Fruit fly (Drosophila melanogaster): ENCODE measurements around the gene XNP.
A peak's percentile ranks its signal among the peaks of the same experiment; 100 is the strongest.

The XNP gene

dm6 chr3R:25451832-25452231 lies 30.8 kb downstream of the XNP start (continued):
- no peak for TF ChIP-seq Drgx (GFP tag; IDR thresholded peaks at IDR 0.05)
- TF ChIP-seq CG7928 (GFP tag; optimal IDR thresholded peaks at IDR 0.05): no peak
- no peak for TF ChIP-seq CG7271 (tag; optimal IDR thresholded peaks at IDR 0.05)
- TF ChIP-seq Hmr (GFP tag; optimal IDR thresholded peaks at IDR 0.05): peak; percentile 46
- TF ChIP-seq jigr1 (GFP tag; IDR thresholded peaks at IDR 0.05): no peak
- no peak for TF ChIP-seq Bdp1 (GFP tag; optimal IDR thresholded peaks at IDR 0.05)
- TF ChIP-seq CG16863 (GFP tag; optimal IDR thresholded peaks at IDR 0.05): no peak
- TF ChIP-seq Taf1 (GFP tag; IDR thresholded peaks at IDR 0.05): no peak
- peak; percentile 30 for TF ChIP-seq Meics (GFP tag; optimal IDR thresholded peaks at IDR 0.05)
- no peak for TF ChIP-seq CG5245 (GFP tag; optimal IDR thresholded peaks at IDR 0.05)
- TF ChIP-seq CG3281 (GFP tag; optimal IDR thresholded peaks at IDR 0.05): peak; percentile 38
- TF ChIP-seq stwl (tag; optimal IDR thresholded peaks at IDR 0.05): no peak
- TF ChIP-seq CG12769 (tag; optimal IDR thresholded peaks at IDR 0.05): no peak
- no peak for TF ChIP-seq hbn (GFP tag; IDR thresholded peaks at IDR 0.05; ENCODE audit: partially characterized antibody)
- no peak for TF ChIP-seq kni (GFP tag; optimal IDR thresholded peaks at IDR 0.05)
- no peak for TF ChIP-seq nau (GFP tag; optimal IDR thresholded peaks at IDR 0.05)
- no peak for TF ChIP-seq pfk (GFP tag; optimal IDR thresholded peaks at IDR 0.05)
- peak; percentile 25 for TF ChIP-seq CG7839 (tag; optimal IDR thresholded peaks at IDR 0.05)
- TF ChIP-seq kay (GFP tag; optimal IDR thresholded peaks at IDR 0.05): no peak
- TF ChIP-seq Kr (GFP tag; optimal IDR thresholded peaks at IDR 0.05): no peak
- no peak for TF ChIP-seq danr (GFP tag; IDR thresholded peaks at IDR 0.05)
- TF ChIP-seq Bgb (GFP tag; IDR thresholded peaks at IDR 0.05; ENCODE audit: partially characterized antibody): no peak
- TF ChIP-seq Pdp1 (GFP tag; optimal IDR thresholded peaks at IDR 0.05): no peak
- TF ChIP-seq CG11723 (GFP tag; optimal IDR thresholded peaks at IDR 0.05): no peak
- TF ChIP-seq CG2875 (GFP tag; optimal IDR thresholded peaks at IDR 0.05): no peak
- no peak for TF ChIP-seq Trl (optimal IDR thresholded peaks at IDR 0.05)
- no peak for TF ChIP-seq Trl (GFP tag; optimal IDR thresholded peaks at IDR 0.05)
- TF ChIP-seq ken (GFP tag; IDR thresholded peaks at IDR 0.05): 0 out of 3 replicates have a peak, but pooled peaks have one; percentile 40
- TF ChIP-seq CG7556 (GFP tag; optimal IDR thresholded peaks at IDR 0.05): peak; percentile 38
- TF ChIP-seq CG2120 (GFP tag; optimal IDR thresholded peaks at IDR 0.05): peak; percentile 16
- no peak for TF ChIP-seq CG12659 (GFP tag; optimal IDR thresholded peaks at IDR 0.05)
- no peak for TF ChIP-seq al (GFP tag; IDR thresholded peaks at IDR 0.05)
- no peak for TF ChIP-seq CG8089 (GFP tag; optimal IDR thresholded peaks at IDR 0.05)
- TF ChIP-seq CG11504 (tag; optimal IDR thresholded peaks at IDR 0.05): peak; percentile 28
- TF ChIP-seq br (optimal IDR thresholded peaks at IDR 0.05): no peak
- no peak for TF ChIP-seq CG7745 (tag; optimal IDR thresholded peaks at IDR 0.05)
- no peak for TF ChIP-seq CG15073 (GFP tag; optimal IDR thresholded peaks at IDR 0.05)
- no peak for TF ChIP-seq kah (GFP tag; optimal IDR thresholded peaks at IDR 0.05)
- TF ChIP-seq tap (tag; optimal IDR thresholded peaks at IDR 0.05): no peak
- no peak for TF ChIP-seq CG3838 (GFP tag; optimal IDR thresholded peaks at IDR 0.05)
- TF ChIP-seq CG2712 (tag; optimal IDR thresholded peaks at IDR 0.05): peak; percentile 37
- no peak for TF ChIP-seq CG13894 (tag; optimal IDR thresholded peaks at IDR 0.05)
- no peak for TF ChIP-seq pnt (GFP tag; optimal IDR thresholded peaks at IDR 0.05)
- peak; percentile 31 for TF ChIP-seq lab (GFP tag; optimal IDR thresholded peaks at IDR 0.05)
- TF ChIP-seq CG2889 (GFP tag; IDR thresholded peaks at IDR 0.05): no peak
- TF ChIP-seq CG30020 (tag; optimal IDR thresholded peaks at IDR 0.05): no peak
- TF ChIP-seq lbe (GFP tag; optimal IDR thresholded peaks at IDR 0.05): no peak
- TF ChIP-seq Adf1 (GFP tag; IDR thresholded peaks at IDR 0.05): no peak
- TF ChIP-seq slbo (GFP tag; IDR thresholded peaks at IDR 0.05): no peak; the same call in 1 of the 2 replicates
- no peak for TF ChIP-seq CG16815 (GFP tag; optimal IDR thresholded peaks at IDR 0.05)
- no peak for TF ChIP-seq shn (GFP tag; optimal IDR thresholded peaks at IDR 0.05)
- no peak for TF ChIP-seq TFAM (GFP tag; optimal IDR thresholded peaks at IDR 0.05)

Data from whole organism, embryonic.